In the genomic region with DNA sequence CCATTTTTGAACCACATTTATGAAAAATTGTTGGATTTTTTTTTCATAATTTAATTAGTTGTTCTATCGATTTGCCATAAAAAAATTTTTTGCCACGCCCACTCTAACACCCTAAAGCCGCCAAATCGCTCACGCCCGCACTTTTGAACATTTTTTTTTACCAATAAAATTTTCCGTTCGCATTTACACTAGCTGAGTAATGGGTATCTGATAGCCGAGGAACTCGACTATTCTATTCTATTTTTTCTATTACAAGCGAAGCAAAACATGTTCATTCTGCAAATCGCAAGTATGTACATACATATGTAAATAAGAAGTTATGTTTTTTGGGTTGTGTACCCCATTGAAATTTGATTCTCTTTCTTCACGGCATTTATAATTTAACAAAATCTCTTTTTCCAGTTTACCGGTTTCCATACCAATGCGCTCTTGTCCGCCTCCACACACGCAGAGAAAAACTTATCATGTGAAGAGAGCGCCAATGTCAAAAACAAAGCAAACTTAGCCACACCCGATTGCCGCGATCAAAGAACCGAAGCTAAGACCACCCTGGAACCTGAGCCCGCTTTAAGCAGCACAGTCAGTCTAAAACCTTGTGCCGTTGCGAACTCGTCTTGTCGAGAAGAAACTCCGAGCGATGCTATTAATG, we compare ENCODE assay signal across 1 fruit fly cellular context.
TF ChIP-seq lines count a peak whose summit lies in the region.

No protein-coding gene starts in this region.

TF ChIP-seq in whole organism, embryonic, 481 proteins besides CTCF, POLR2A, EP300 and RAD21 (continued from another document):
- TF ChIP-seq CG6791 (GFP tag; IDR thresholded peaks at IDR 0.05; lab: Robert Waterston, UW; ENCODE audit: partially characterized antibody) (0 out of 3 replicates have a peak, but pooled peaks have one; percentile 47), Abd-B (GFP tag; optimal IDR thresholded peaks at IDR 0.05; lab: Kevin White, UChicago) (no peak), kay (GFP tag; optimal IDR thresholded peaks at IDR 0.05; lab: Kevin White, UChicago) (no peak), MESR4 (GFP tag; optimal IDR thresholded peaks at IDR 0.05; lab: Kevin White, UChicago) (no peak), Neu2 (GFP tag; optimal IDR thresholded peaks at IDR 0.05; lab: Kevin White, UChicago; ENCODE audit: borderline replicate concordance) (no peak), CG7963 (GFP tag; IDR thresholded peaks at IDR 0.05; lab: Robert Waterston, UW; ENCODE audit: partially characterized antibody) (peak; percentile 44; the same call in 1 of the 3 replicates), Poxn (GFP tag; IDR thresholded peaks at IDR 0.05; lab: Robert Waterston, UW) (no peak), CG6272 (GFP tag; IDR thresholded peaks at IDR 0.05; lab: Robert Waterston, UW) (no peak), YL-1 (GFP tag; optimal IDR thresholded peaks at IDR 0.05; lab: Kevin White, UChicago) (no peak), CG4854 (GFP tag; optimal IDR thresholded peaks at IDR 0.05; lab: Kevin White, UChicago) (no peak), ham (GFP tag; IDR thresholded peaks at IDR 0.05; lab: Robert Waterston, UW) (no peak), unpg (GFP tag; optimal IDR thresholded peaks at IDR 0.05; lab: Kevin White, UChicago) (no peak), CG11696 (GFP tag; IDR thresholded peaks at IDR 0.05; lab: Robert Waterston, UW) (no peak), CG13296 (GFP tag; optimal IDR thresholded peaks at IDR 0.05; lab: Kevin White, UChicago) (peak; percentile 34), nerfin-2 (GFP tag; IDR thresholded peaks at IDR 0.05; lab: Robert Waterston, UW; ENCODE audit: partially characterized antibody) (peak; percentile 56; the same call in 1 of the 2 replicates), CG3838 (GFP tag; optimal IDR thresholded peaks at IDR 0.05; lab: Kevin White, UChicago) (no peak), Bgb (GFP tag; IDR thresholded peaks at IDR 0.05; lab: Robert Waterston, UW; ENCODE audit: partially characterized antibody) (0 out of 2 replicates have a peak, but pooled peaks have one; percentile 13), tna (GFP tag; IDR thresholded peaks at IDR 0.05; lab: Robert Waterston, UW; ENCODE audit: partially characterized antibody) (peak; percentile 88), ac (GFP tag; optimal IDR thresholded peaks at IDR 0.05; lab: Kevin White, UChicago) (no peak), bbx (GFP tag; IDR thresholded peaks at IDR 0.05; lab: Robert Waterston, UW; ENCODE audit: partially characterized antibody) (peak; percentile 38; the same call in 1 of the 2 replicates), CG17361 (GFP tag; IDR thresholded peaks at IDR 0.05; lab: Robert Waterston, UW) (no peak), mld (GFP tag; IDR thresholded peaks at IDR 0.05; lab: Robert Waterston, UW; ENCODE audit: partially characterized antibody) (peak; percentile 55; the same call in 1 of the 3 replicates), Med (GFP tag; lab: Kevin White, UChicago) (peak; percentile 45), ap (GFP tag; IDR thresholded peaks at IDR 0.05; lab: Robert Waterston, UW) (no peak), otp (GFP tag; IDR thresholded peaks at IDR 0.05; lab: Robert Waterston, UW) (no peak), cwo (GFP tag; optimal IDR thresholded peaks at IDR 0.05; lab: Kevin White, UChicago) (no peak), Hr3 (GFP tag; optimal IDR thresholded peaks at IDR 0.05; lab: Kevin White, UChicago) (no peak), Dek (tag; optimal IDR thresholded peaks at IDR 0.05; lab: Kevin White, UChicago) (no peak), CG14860 (GFP tag; IDR thresholded peaks at IDR 0.05; lab: Robert Waterston, UW; ENCODE audit: partially characterized antibody) (peak; percentile 73), pzg (GFP tag; optimal IDR thresholded peaks at IDR 0.05; lab: Kevin White, UChicago) (no peak), crc (GFP tag; optimal IDR thresholded peaks at IDR 0.05; lab: Kevin White, UChicago) (no peak), lola (GFP tag; optimal IDR thresholded peaks at IDR 0.05; lab: Kevin White, UChicago) (no peak), trh (GFP tag; optimal IDR thresholded peaks at IDR 0.05; lab: Kevin White, UChicago) (no peak), Ets65A (GFP tag; lab: Kevin White, UChicago) (peak; percentile 27), dysf (GFP tag; IDR thresholded peaks at IDR 0.05; lab: Robert Waterston, UW) (0 out of 3 replicates have a peak, but pooled peaks have one; percentile 18), CG10654 (GFP tag; optimal IDR thresholded peaks at IDR 0.05; lab: Kevin White, UChicago) (no peak), Doc2 (GFP tag; IDR thresholded peaks at IDR 0.05; lab: Robert Waterston, UW) (no peak), gt (GFP tag; IDR thresholded peaks at IDR 0.05; lab: Robert Waterston, UW) (no peak), Max (GFP tag; optimal IDR thresholded peaks at IDR 0.05; lab: Kevin White, UChicago) (no peak), CG11247 (GFP tag; IDR thresholded peaks at IDR 0.05; lab: Robert Waterston, UW) (no peak), CG10209 (GFP tag; optimal IDR thresholded peaks at IDR 0.05; lab: Kevin White, UChicago) (no peak), CG6654 (GFP tag; optimal IDR thresholded peaks at IDR 0.05; lab: Kevin White, UChicago) (no peak), inv (GFP tag; IDR thresholded peaks at IDR 0.05; lab: Robert Waterston, UW; ENCODE audit: partially characterized antibody) (peak; percentile 26; the same call in 1 of the 2 replicates), ash1 (GFP tag; optimal IDR thresholded peaks at IDR 0.05; lab: Kevin White, UChicago) (no peak), danr (GFP tag; IDR thresholded peaks at IDR 0.05; lab: Robert Waterston, UW) (no peak), dan (GFP tag; IDR thresholded peaks at IDR 0.05; lab: Robert Waterston, UW) (no peak), HHEX (GFP tag; optimal IDR thresholded peaks at IDR 0.05; lab: Kevin White, UChicago) (no peak), cg (GFP tag; optimal IDR thresholded peaks at IDR 0.05; lab: Kevin White, UChicago) (no peak), Hmx (GFP tag; optimal IDR thresholded peaks at IDR 0.05; lab: Kevin White, UChicago) (no peak)
